Worm (Caenorhabditis elegans): ENCODE results near the gene srh-98.

The srh-98 gene

ce11 chrV:16244078-16244477 is 8.5 kb upstream of the srh-98 start, which contains the start of gene srh-104:
Gene srh-104, minus strand, starts transcription at chrV:16244178.
- TF ChIP-seq saeg-2 (GFP tag; IDR thresholded peaks at IDR 0.05) (no peak), aha-1 (tag) (no peak), zfp-2 (tag; optimal IDR thresholded peaks at IDR 0.05) (no peak), nhr-48 (tag; optimal IDR thresholded peaks at IDR 0.05) (no peak), pqm-1 (tag; optimal IDR thresholded peaks at IDR 0.05) (no peak)

DNA sequence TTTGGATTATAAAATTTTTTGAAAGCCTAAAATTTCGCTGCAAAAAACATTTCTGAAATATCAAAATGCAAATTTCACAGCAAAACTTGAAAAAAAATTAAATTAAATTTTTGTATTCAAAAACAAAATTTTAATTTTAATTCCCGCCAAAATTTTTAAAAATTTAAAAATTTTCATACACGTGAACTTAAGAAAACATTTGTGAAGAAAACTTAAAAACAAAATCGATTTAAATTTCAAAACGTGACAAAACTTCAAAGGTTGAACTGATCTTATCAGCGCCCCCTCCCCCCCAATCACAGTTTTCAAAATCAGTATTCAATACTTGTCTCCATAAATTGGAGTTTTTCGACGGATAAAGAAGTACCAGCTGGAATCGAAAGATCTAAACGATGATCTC is 1.7 kb upstream of the srh-98 start, which contains the start of gene F21H7.5:
F21H7.5 (plus strand) TSS at position 301 of the 400 bp plus-strand sequence.
- TF ChIP-seq nhr-11 (tag; optimal IDR thresholded peaks at IDR 0.05) (no peak), D1046.2 (GFP tag; IDR thresholded peaks at IDR 0.05) (no peak), duxl-1 (tag; optimal IDR thresholded peaks at IDR 0.05; ENCODE audit: poor library complexity) (no peak), madf-9 (GFP tag; conservative IDR thresholded peaks at IDR 0.05) (no peak)

- TF ChIP-seq T20F7.1 (GFP tag; optimal IDR thresholded peaks at IDR 0.05): no peak
- TF ChIP-seq T26A8.4 (GFP tag; IDR thresholded peaks at IDR 0.05): no peak
- TF ChIP-seq nhr-102 (tag; optimal IDR thresholded peaks at IDR 0.05): no peak
- no peak for TF ChIP-seq ceh-44 (GFP tag; IDR thresholded peaks at IDR 0.05)
- no peak for TF ChIP-seq egl-27 (tag; optimal IDR thresholded peaks at IDR 0.05)
- no peak for TF ChIP-seq egl-43 (GFP tag; IDR thresholded peaks at IDR 0.05)
- TF ChIP-seq saeg-2 (GFP tag; IDR thresholded peaks at IDR 0.05): no peak
- no peak for TF ChIP-seq cey-2 (tag; optimal IDR thresholded peaks at IDR 0.05; ENCODE audit: borderline replicate concordance, insufficient read depth)
- no peak for TF ChIP-seq spr-3 (GFP tag; optimal IDR thresholded peaks at IDR 0.05)
- TF ChIP-seq ces-1 (GFP tag; optimal IDR thresholded peaks at IDR 0.05): no peak
- no peak for TF ChIP-seq nhr-10 (tag; optimal IDR thresholded peaks at IDR 0.05)
- TF ChIP-seq mxl-3 (GFP tag; optimal IDR thresholded peaks at IDR 0.05): no peak
- no peak for TF ChIP-seq daf-12 (tag; optimal IDR thresholded peaks at IDR 0.05)
- no peak for TF ChIP-seq madf-5 (GFP tag; IDR thresholded peaks at IDR 0.05)
- no peak for TF ChIP-seq lin-1 (GFP tag; IDR thresholded peaks at IDR 0.05)
- no peak for TF ChIP-seq F44E2.7 (GFP tag; IDR thresholded peaks at IDR 0.05)
- no peak for TF ChIP-seq ama-1 (optimal IDR thresholded peaks at IDR 0.05)
- no peak for TF ChIP-seq nhr-42 (GFP tag; IDR thresholded peaks at IDR 0.05)
- no peak for TF ChIP-seq unc-62 (GFP tag; optimal IDR thresholded peaks at IDR 0.05 in 1 of 2)
- TF ChIP-seq unc-62 (tag; optimal IDR thresholded peaks at IDR 0.05): no peak
Measured at ce11 chrV:16235135-16235534, 412 bp downstream of the srh-98 start, which contains the start of gene F21H7.3. Gene F21H7.3, minus strand, starts transcription at chrV:16235235.

- TF ChIP-seq ceh-28 (tag; optimal IDR thresholded peaks at IDR 0.05) (no peak), snpc-4 (tag; optimal IDR thresholded peaks at IDR 0.05) (no peak), unc-39 (tag; optimal IDR thresholded peaks at IDR 0.05) (no peak)
Measured at ce11 chrV:16233624-16234023, 1.9 kb downstream of the srh-98 start, which contains the start of gene clec-233. Gene clec-233, plus strand, starts transcription at chrV:16233924.

DNA sequence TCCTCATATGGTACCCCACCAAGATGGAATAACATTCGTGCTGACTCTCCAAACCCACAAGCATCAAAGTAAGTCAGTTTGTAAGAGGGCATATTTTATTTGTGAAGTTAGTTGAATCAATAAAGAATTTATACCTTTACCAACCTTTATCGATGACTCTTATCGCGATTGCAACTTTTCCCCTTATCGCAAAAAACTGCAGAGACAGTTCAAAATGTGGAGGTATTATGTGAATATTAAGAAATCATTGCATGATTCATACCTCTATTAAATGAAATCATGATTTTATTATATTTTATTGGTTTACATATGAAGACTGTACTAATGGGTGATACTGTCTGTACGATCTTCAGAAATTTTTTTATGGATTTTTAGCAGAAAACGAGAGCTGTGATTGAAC is 3.4 kb downstream of the srh-98 start, which contains the start of gene gst-22:
gst-22 (minus strand) TSS at position 103 of the 400 bp plus-strand sequence.
- TF ChIP-seq dmd-6 (GFP tag; IDR thresholded peaks at IDR 0.05) (peak; percentile 82), F49E8.2 (tag; optimal IDR thresholded peaks at IDR 0.05; ENCODE audit: borderline replicate concordance) (no peak), madf-9 (GFP tag; conservative IDR thresholded peaks at IDR 0.05) (no peak), nhr-28 (tag; optimal IDR thresholded peaks at IDR 0.05) (peak; percentile 44), pqm-1 (tag; optimal IDR thresholded peaks at IDR 0.05) (peak; percentile 82), daf-19 (GFP tag; conservative IDR thresholded peaks at IDR 0.05) (no peak), php-3 (GFP tag; IDR thresholded peaks at IDR 0.05) (peak; percentile 87), hif-1 (tag; optimal IDR thresholded peaks at IDR 0.05) (no peak), hlh-11 (tag; optimal IDR thresholded peaks at IDR 0.05) (peak; percentile 24), lim-7 (GFP tag; IDR thresholded peaks at IDR 0.05) (no peak), spr-3 (GFP tag; optimal IDR thresholded peaks at IDR 0.05) (no peak), attf-4 (tag; optimal IDR thresholded peaks at IDR 0.05) (no peak), jun-1 (tag; optimal IDR thresholded peaks at IDR 0.05) (no peak), unc-39 (tag; optimal IDR thresholded peaks at IDR 0.05) (no peak), F37D6.2 (tag; optimal IDR thresholded peaks at IDR 0.05) (no peak), zfp-3 (GFP tag; conservative IDR thresholded peaks at IDR 0.05) (no peak), nhr-111 (GFP tag; optimal IDR thresholded peaks at IDR 0.05) (no peak), lin-39 (tag; optimal IDR thresholded peaks at IDR 0.05) (no peak), F26F4.8 (GFP tag; conservative IDR thresholded peaks at IDR 0.05) (no peak), nhr-10 (tag; optimal IDR thresholded peaks at IDR 0.05) (no peak)

All from whole organism, L4 larva.